Worm (Caenorhabditis elegans): ENCODE results near the gene Y43F8B.20.

DNA sequence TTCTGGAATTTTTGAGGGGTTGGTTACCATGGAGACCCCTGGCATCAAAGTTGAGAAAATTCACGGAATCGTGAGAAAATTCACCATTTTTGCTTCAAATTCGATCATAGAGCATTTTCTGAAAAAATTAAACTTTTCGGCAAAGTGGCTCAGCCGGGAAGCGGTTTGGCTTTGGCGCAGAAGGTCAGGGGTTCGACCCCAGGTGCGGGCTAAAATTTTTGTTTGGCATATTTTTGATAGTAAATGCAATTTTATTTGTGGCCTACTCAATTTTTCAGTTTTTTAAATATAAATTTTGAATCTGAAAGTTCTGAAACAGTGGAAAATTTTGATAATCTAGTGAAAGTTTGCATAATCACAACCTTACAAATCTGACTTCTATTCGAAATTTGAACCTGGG is 49.5 kb upstream of the Y43F8B.20 start:
- TF ChIP-seq unc-62 (GFP tag; optimal IDR thresholded peaks at IDR 0.05) (no peak), nhr-23 (tag; optimal IDR thresholded peaks at IDR 0.05) (no peak), ama-1 (optimal IDR thresholded peaks at IDR 0.05) (no peak)

All from whole organism, L3 larva.